Worm (Caenorhabditis elegans): Measurements from ENCODE around the gene fbxa-209.
"Not testable (repeated sequence)": the region's sequence is repeated elsewhere in the genome, so short reads cannot be mapped to it uniquely, and the experiment has no call there.

DNA sequence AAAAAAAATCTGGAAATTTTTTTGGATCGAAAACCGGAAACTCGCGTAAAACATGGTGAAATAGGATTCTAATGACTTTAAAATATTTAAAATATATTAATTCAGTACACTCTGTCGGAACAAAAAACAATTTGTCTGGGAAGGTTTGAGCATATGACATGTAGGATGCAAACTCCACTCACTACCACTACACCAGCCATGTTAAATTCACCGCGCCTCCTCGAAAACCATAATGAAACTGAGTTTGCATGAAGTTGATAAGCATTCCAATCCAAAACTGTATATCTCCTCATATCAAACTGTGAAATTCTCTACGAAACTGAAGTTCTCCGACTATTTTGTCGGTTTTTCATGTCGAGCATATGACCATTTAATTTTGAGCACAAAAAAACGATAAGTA is 2.3 kb upstream of the fbxa-209 start:
- not testable (repeated sequence) for TF ChIP-seq unc-130 (GFP tag; optimal IDR thresholded peaks at IDR 0.05); unc-62 (GFP tag; optimal IDR thresholded peaks at IDR 0.05); efl-1 (GFP tag; optimal IDR thresholded peaks at IDR 0.05); mel-28 (tag; optimal IDR thresholded peaks at IDR 0.05; ENCODE audit: borderline replicate concordance); rcor-1 (GFP tag; IDR thresholded peaks at IDR 0.05); rec-8 (tag; optimal IDR thresholded peaks at IDR 0.05); akir-1 (GFP tag; optimal IDR thresholded peaks at IDR 0.05); tbx-9 (tag; optimal IDR thresholded peaks at IDR 0.05; ENCODE audit: borderline replicate concordance); rpc-1 (optimal IDR thresholded peaks at IDR 0.05); B0019.2 (GFP tag; conservative IDR thresholded peaks at IDR 0.05)
- peak; percentile 58 for TF ChIP-seq rpc-1 (tag; optimal IDR thresholded peaks at IDR 0.05)
